Worm (Caenorhabditis elegans) whole organism, young adult: Measurements from ENCODE around the gene ZK354.7.

ENCODE experiments used
- B0035.1 ChIP-seq: sonication (generic microtip); optimal IDR thresholded peaks from 2 replicates; lab custom pipeline; 2016; ENCODE audit warnings: missing genetic modification characterization, mild to moderate bottlenecking, missing compliant biosample characterization, missing genotype, missing genetic modification reagents
- B0261.1 ChIP-seq: sonication (generic microtip); optimal IDR thresholded peaks from 2 replicates; lab custom pipeline; 2016; ENCODE audit warnings: mild to moderate bottlenecking, missing genetic modification characterization, moderate library complexity, missing compliant biosample characterization
- B0336.3 ChIP-seq: fragments of 200-800 bp; sonication (Bioruptor generic); IDR thresholded peaks from 2 replicates; pipeline ENCODE4 v1.3.6; 2022; ENCODE audit warnings: missing genetic modification characterization, missing compliant biosample characterization
- F55B11.4 ChIP-seq: sonication (generic microtip); optimal IDR thresholded peaks from 2 replicates; lab custom pipeline; 2016; ENCODE audit warnings: missing compliant biosample characterization, missing genetic modification characterization, borderline replicate concordance; ENCODE audit not compliant: insufficient read depth
- K11D2.4 ChIP-seq: fragments of 200-800 bp; sonication (Bioruptor generic); IDR thresholded peaks from 2 replicates; pipeline ENCODE4 v1.3.6; 2022; ENCODE audit warnings: missing genetic modification reagents, missing genetic modification characterization, missing compliant biosample characterization
- K12H6.12 ChIP-seq: fragments of 200-800 bp; sonication (Bioruptor generic); optimal IDR thresholded peaks from 2 replicates; lab custom pipeline; 2018; ENCODE audit warnings: mild to moderate bottlenecking, missing genetic modification characterization, missing compliant biosample characterization
- T07F8.4 ChIP-seq: sonication (generic microtip); optimal IDR thresholded peaks from 2 replicates; lab custom pipeline; 2016; ENCODE audit warnings: mild to moderate bottlenecking, missing genetic modification characterization, moderate library complexity, missing compliant biosample characterization
- Y79H2A.3 ChIP-seq: fragments of 200-800 bp; sonication (Bioruptor generic); conservative IDR thresholded peaks from 2 replicates; pipeline ENCODE4 v1.3.6; 2022; ENCODE audit warnings: missing genetic modification reagents, missing genetic modification characterization, missing compliant biosample characterization
- attf-3 ChIP-seq: fragments of 200-800 bp; sonication (Bioruptor generic); conservative IDR thresholded peaks from 2 replicates; pipeline ENCODE4 v1.3.6; 2022; ENCODE audit warnings: missing genetic modification reagents, missing genetic modification characterization, missing compliant biosample characterization
- bed-1 ChIP-seq: fragments of 200-800 bp; sonication (Bioruptor generic); IDR thresholded peaks from 2 replicates; pipeline ENCODE4 v1.3.6; 2022; ENCODE audit warnings: missing genetic modification reagents, missing genetic modification characterization, missing compliant biosample characterization
- ccch-3 ChIP-seq: fragments of 200-800 bp; sonication (Bioruptor generic); optimal IDR thresholded peaks from 2 replicates; lab custom pipeline; 2018; ENCODE audit warnings: mild to moderate bottlenecking, missing genetic modification characterization, missing compliant biosample characterization
- cebp-1 ChIP-seq, 2 experiments: fragments of 200-800 bp in 1 of 2; sonication (Bioruptor generic) in 1 of 2; sonication (generic microtip) in 1 of 2; IDR thresholded peaks in 1 of 2; optimal IDR thresholded peaks in 1 of 2; 2 replicates each; pipeline versions ENCODE4 v1.3.6 to Lab custom; 2017 to 2022; ENCODE audit warnings: missing compliant biosample characterization in 2 of 2, missing genetic modification characterization in 2 of 2, mild to moderate bottlenecking in 1 of 2, missing genetic modification reagents in 1 of 2, moderate library complexity in 1 of 2
- ceh-79 ChIP-seq: sonication (generic microtip); optimal IDR thresholded peaks from 2 replicates; lab custom pipeline; 2017; ENCODE audit warnings: mild to moderate bottlenecking, missing genetic modification characterization, missing compliant biosample characterization
- ceh-91 ChIP-seq: fragments of 200-800 bp; sonication (Bioruptor generic); IDR thresholded peaks from 2 replicates; pipeline ENCODE4 v1.3.6; 2022; ENCODE audit warnings: missing genetic modification reagents, missing genetic modification characterization, missing compliant biosample characterization
- dpff-1 ChIP-seq: sonication (generic microtip); optimal IDR thresholded peaks from 2 replicates; lab custom pipeline; 2017; ENCODE audit warnings: mild to moderate bottlenecking, missing genetic modification characterization, missing compliant biosample characterization
- dpl-1 ChIP-seq: fragments of 150-350 bp; optimal IDR thresholded peaks from 2 replicates; lab custom pipeline; 2014; ENCODE audit warnings: missing biosample characterization, missing genetic modification reagents, missing genetic modification characterization
- egl-18 ChIP-seq: fragments of 200-800 bp; sonication (Bioruptor generic); IDR thresholded peaks from 2 replicates; pipeline ENCODE4 v1.3.6; 2022; ENCODE audit warnings: missing genetic modification reagents, missing genetic modification characterization, missing compliant biosample characterization
- egl-44 ChIP-seq: fragments of 200-800 bp; sonication (Bioruptor generic); IDR thresholded peaks from 2 replicates; pipeline ENCODE4 v1.3.6; 2022; ENCODE audit warnings: missing genetic modification reagents, missing genetic modification characterization, missing compliant biosample characterization
- egrh-3 ChIP-seq: fragments of 200-800 bp; sonication (Bioruptor generic); IDR thresholded peaks from 2 replicates; pipeline ENCODE4 v1.3.6; 2022; ENCODE audit warnings: missing genetic modification reagents, missing genetic modification characterization, missing compliant biosample characterization
- hlh-26 ChIP-seq: fragments of 200-800 bp; sonication (Bioruptor generic); conservative IDR thresholded peaks from 2 replicates; pipeline ENCODE4 v1.3.6; 2022; ENCODE audit warnings: missing genetic modification reagents, missing genetic modification characterization, missing compliant biosample characterization
- hmg-20 ChIP-seq: fragments of 200-800 bp; sonication (Bioruptor generic); IDR thresholded peaks from 2 replicates; pipeline ENCODE4 v1.3.6; 2022; ENCODE audit warnings: missing genetic modification reagents, missing genetic modification characterization, missing compliant biosample characterization
- madf-10 ChIP-seq: sonication (generic microtip); optimal IDR thresholded peaks from 2 replicates; lab custom pipeline; 2016; ENCODE audit warnings: mild to moderate bottlenecking, missing genetic modification characterization, missing compliant biosample characterization
- madf-3 ChIP-seq: fragments of 200-800 bp; sonication (Bioruptor generic); IDR thresholded peaks from 2 replicates; pipeline ENCODE4 v1.3.6; 2022; ENCODE audit warnings: missing genetic modification reagents, missing genetic modification characterization, missing compliant biosample characterization
- nhr-179 ChIP-seq: sonication (generic microtip); optimal IDR thresholded peaks from 2 replicates; lab custom pipeline; 2016; ENCODE audit warnings: mild to moderate bottlenecking, missing genetic modification characterization, missing compliant biosample characterization
- nhr-90 ChIP-seq: sonication (generic microtip); optimal IDR thresholded peaks from 2 replicates; lab custom pipeline; 2016; ENCODE audit warnings: missing genotype, mild to moderate bottlenecking, missing genetic modification characterization, missing compliant biosample characterization
- rcor-1 ChIP-seq: fragments of 200-800 bp; sonication (Bioruptor generic); IDR thresholded peaks from 2 replicates; pipeline ENCODE4 v1.3.6; 2022; ENCODE audit warnings: missing genetic modification reagents, missing genetic modification characterization, missing compliant biosample characterization
- rec-8 ChIP-seq, 2 experiments: sonication (generic microtip); optimal IDR thresholded peaks; 2 replicates each; lab custom pipeline; 2016; ENCODE audit warnings: mild to moderate bottlenecking in 2 of 2, missing genetic modification characterization in 2 of 2, missing genetic modification reagents in 2 of 2, missing genotype in 2 of 2, missing biosample characterization in 1 of 2, missing compliant biosample characterization in 1 of 2, moderate library complexity in 1 of 2
- snpc-1.3 ChIP-seq: sonication (generic microtip); optimal IDR thresholded peaks from 2 replicates; lab custom pipeline; 2017; ENCODE audit warnings: missing genetic modification characterization, mild to moderate bottlenecking, missing compliant biosample characterization, antibody characterized with exemption, moderate library complexity, missing genotype, missing genetic modification reagents; ENCODE audit not compliant: insufficient read depth
- snpc-3.4 ChIP-seq: sonication (generic microtip); optimal IDR thresholded peaks from 2 replicates; lab custom pipeline; 2017; ENCODE audit warnings: missing genetic modification characterization, mild to moderate bottlenecking, missing compliant biosample characterization, antibody characterized with exemption, moderate library complexity, missing genotype, missing genetic modification reagents
- snpc-4 ChIP-seq, 5 experiments: fragments of 150-350 bp in 1 of 5; sonication (generic microtip) in 4 of 5; optimal IDR thresholded peaks; 2 replicates each; lab custom pipeline; 2014 to 2018; ENCODE audit warnings: missing genetic modification characterization in 5 of 5, missing biosample characterization in 3 of 5, antibody characterized with exemption in 2 of 5, mild to moderate bottlenecking in 2 of 5, missing compliant biosample characterization in 2 of 5, missing genotype in 2 of 5, moderate library complexity in 2 of 5, missing genetic modification reagents in 1 of 5
- somi-1 ChIP-seq: fragments of 200-800 bp; sonication (Bioruptor generic); optimal IDR thresholded peaks from 2 replicates; lab custom pipeline; 2018; ENCODE audit warnings: mild to moderate bottlenecking, missing genetic modification characterization, missing compliant biosample characterization
- tlf-1 ChIP-seq: fragments of 200-800 bp; sonication (Bioruptor generic); optimal IDR thresholded peaks from 2 replicates; lab custom pipeline; 2018; ENCODE audit warnings: mild to moderate bottlenecking, missing genetic modification characterization, missing compliant biosample characterization
- unc-130 ChIP-seq: sonication (generic microtip); optimal IDR thresholded peaks from 2 replicates; lab custom pipeline; 2016; ENCODE audit warnings: missing genetic modification reagents, missing genetic modification characterization, missing compliant biosample characterization
- unc-62 ChIP-seq: fragments of 150-350 bp; optimal IDR thresholded peaks from 2 replicates; lab custom pipeline; 2014; ENCODE audit warnings: missing biosample characterization, missing genetic modification reagents, missing genetic modification characterization
- zim-3 ChIP-seq: sonication (generic microtip); optimal IDR thresholded peaks from 2 replicates; lab custom pipeline; 2017; ENCODE audit warnings: mild to moderate bottlenecking, missing genetic modification characterization, moderate library complexity, missing compliant biosample characterization
- ztf-26 ChIP-seq: sonication (generic microtip); optimal IDR thresholded peaks from 2 replicates; lab custom pipeline; 2017; ENCODE audit warnings: missing genetic modification characterization, missing compliant biosample characterization

ZK354.7 gene

DNA sequence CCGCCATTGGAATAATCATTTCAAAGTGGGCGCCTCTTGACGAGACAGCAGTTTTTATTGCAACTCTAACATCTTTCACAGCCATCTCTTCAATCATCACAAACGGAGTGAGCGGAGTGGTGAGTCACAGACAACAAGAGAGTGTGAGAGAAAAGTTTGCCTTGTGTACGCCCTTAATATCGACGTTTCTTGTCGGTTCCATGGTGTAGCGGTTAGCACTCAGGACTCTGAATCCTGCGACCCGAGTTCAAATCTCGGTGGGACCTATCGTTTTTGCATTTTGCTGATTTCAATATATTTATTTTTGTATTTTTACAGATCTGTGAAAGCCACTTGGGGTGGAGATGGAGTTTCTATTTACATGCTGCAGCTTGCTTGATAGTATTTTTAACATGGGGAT is 31.6 kb upstream of the ZK354.7 start (continued):
- TF ChIP-seq Y79H2A.3 (GFP tag; lab: Robert Waterston, UW) (no peak), zim-3 (tag; lab: Kevin White, UChicago) (no peak), ztf-26 (tag; lab: Kevin White, UChicago) (peak; percentile 21), madf-3 (GFP tag; lab: Robert Waterston, UW) (no peak), B0261.1 (peak; percentile 77), ceh-91 (GFP tag; lab: Robert Waterston, UW) (no peak), hlh-26 (no peak), T07F8.4 (tag; lab: Kevin White, UChicago) (no peak), tlf-1 (GFP tag; lab: Kevin White, UChicago) (peak; percentile 1), dpff-1 (tag; lab: Kevin White, UChicago) (no peak), K12H6.12 (tag; lab: Kevin White, UChicago) (no peak), F55B11.4 (tag; lab: Kevin White, UChicago) (no peak), egl-44 (no peak; the same call in 1 of the 2 replicates), egl-18 (GFP tag; lab: Robert Waterston, UW) (no peak), nhr-179 (no peak), rec-8 (tag; optimal IDR thresholded peaks at IDR 0.05; lab: Kevin White, UChicago) (peak in 1 of 2 experiments; percentile 18), snpc-3.4 (tag; lab: Kevin White, UChicago) (peak; percentile 24), unc-62 (GFP tag; lab: Kevin White, UChicago) (no peak), snpc-1.3 (peak; percentile 77), snpc-4 (GFP tag; optimal IDR thresholded peaks at IDR 0.05; lab: Kevin White, UChicago) (peak; percentile 77), snpc-4 (tag; optimal IDR thresholded peaks at IDR 0.05; lab: Kevin White, UChicago) (peak; percentile 46 to 93 (median 92)), B0336.3 (GFP tag; lab: Robert Waterston, UW) (no peak), unc-130 (GFP tag; lab: Kevin White, UChicago) (no peak), hmg-20 (no peak), rcor-1 (GFP tag; lab: Robert Waterston, UW) (peak; percentile 77), egrh-3 (no peak), madf-10 (tag; lab: Kevin White, UChicago) (peak; percentile 26), B0035.1 (tag; lab: Kevin White, UChicago) (no peak), dpl-1 (GFP tag; lab: Kevin White, UChicago) (no peak), K11D2.4 (peak; percentile 69; the same call in 1 of the 2 replicates), ccch-3 (GFP tag; lab: Kevin White, UChicago) (no peak), nhr-90 (tag; lab: Kevin White, UChicago) (no peak), attf-3 (GFP tag; lab: Robert Waterston, UW) (0 out of 2 replicates have a peak, but pooled peaks have one; percentile 33), cebp-1 (GFP tag; IDR thresholded peaks at IDR 0.05; lab: Robert Waterston, UW) (no peak), cebp-1 (tag; optimal IDR thresholded peaks at IDR 0.05; lab: Kevin White, UChicago) (no peak)

DNA sequence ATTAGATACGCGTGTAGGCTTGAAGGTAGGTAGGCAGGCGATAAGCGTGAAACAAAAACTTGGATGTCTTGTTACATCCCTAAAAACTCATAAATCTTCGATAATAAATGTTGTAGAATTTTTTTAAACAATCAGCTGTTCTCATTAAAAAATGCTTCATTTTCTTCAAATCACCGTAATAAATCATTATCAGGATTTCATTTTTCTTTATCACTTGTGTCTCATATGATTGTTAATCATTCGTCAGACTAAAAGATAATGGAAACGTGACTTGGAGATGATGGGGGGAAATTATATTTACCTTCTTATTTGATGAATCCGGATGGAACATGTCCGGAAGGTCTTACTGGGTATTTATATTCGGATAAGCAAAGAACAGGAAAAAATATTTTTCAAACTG is 30.6 kb upstream of the ZK354.7 start:
- TF ChIP-seq bed-1 (GFP tag; lab: Robert Waterston, UW) (no peak), somi-1 (GFP tag; lab: Kevin White, UChicago) (peak; percentile 4), ceh-79 (no peak)
